In the genomic region with DNA sequence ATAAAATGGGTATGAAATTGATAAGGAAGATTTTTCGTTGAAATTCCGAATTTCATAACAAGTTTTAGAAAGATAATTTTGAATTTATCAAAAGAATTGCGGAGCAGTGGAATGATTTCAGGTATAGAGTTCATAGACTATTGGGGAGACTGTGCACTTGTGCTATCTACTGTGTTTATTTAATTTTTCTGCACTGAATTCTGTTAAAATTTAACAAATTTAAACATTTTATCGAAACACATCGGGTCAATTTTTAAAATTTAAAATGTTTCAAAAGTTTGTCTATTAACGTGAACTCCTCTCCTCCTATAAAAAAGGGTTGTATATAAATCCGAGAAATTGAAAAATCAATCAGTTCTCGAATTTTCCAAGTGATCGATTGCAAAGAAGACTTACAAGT, we compare ENCODE assay signal across 2 worm cellular contexts.
TF ChIP-seq lines count a peak whose summit lies in the region.

A gene (plus strand): TSS at position 301 of the 400 bp plus-strand sequence.

TF ChIP-seq in whole organism, L3 larva, 47 proteins besides CTCF, POLR2A, EP300 and RAD21:
- no peak for TF ChIP-seq fkh-10 (GFP tag; optimal IDR thresholded peaks at IDR 0.05; lab: Kevin White, UChicago)
- peak; percentile 30 for TF ChIP-seq elt-2 (tag; optimal IDR thresholded peaks at IDR 0.05; lab: Kevin White, UChicago)

TF ChIP-seq in whole organism, L4 larva, 104 proteins besides CTCF, POLR2A, EP300 and RAD21:
- TF ChIP-seq aha-1 (tag; lab: Kevin White, UChicago) (peak; percentile 16), attf-4 (tag; optimal IDR thresholded peaks at IDR 0.05; lab: Kevin White, UChicago) (no peak), daf-16 (GFP tag; optimal IDR thresholded peaks at IDR 0.05; lab: Kevin White, UChicago) (no peak), daf-16 (tag; optimal IDR thresholded peaks at IDR 0.05; lab: Kevin White, UChicago) (peak; percentile 9)
